Worm (Caenorhabditis elegans): ENCODE results near the gene cat-4.

The cat-4 gene

DNA sequence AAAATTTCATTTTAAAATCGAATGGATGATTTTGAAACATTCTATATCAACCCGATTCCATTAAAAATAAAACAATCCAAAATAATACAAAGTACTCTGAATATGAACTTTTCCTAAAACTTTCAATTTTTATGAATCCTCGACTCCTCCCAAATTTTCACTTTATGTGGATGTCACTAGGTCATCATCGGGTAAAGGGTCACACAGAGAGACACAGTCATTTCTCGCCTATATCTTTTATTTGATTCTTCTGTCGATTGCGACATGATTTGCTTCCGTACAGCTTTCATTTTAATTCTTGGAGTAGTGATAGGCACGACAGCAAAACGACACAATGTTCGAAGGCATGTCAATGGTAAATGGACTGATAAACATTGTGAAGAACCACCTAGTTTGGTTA, 36.2 kb upstream of the cat-4 start, which contains the start of gene F25D1.3:
Gene F25D1.3 (plus strand): TSS at position 225 of the 400 bp plus-strand sequence.
- TF ChIP-seq K12H6.12 (tag; optimal IDR thresholded peaks at IDR 0.05) (no peak), snpc-1.3 (tag; optimal IDR thresholded peaks at IDR 0.05; ENCODE audit: insufficient read depth) (no peak), T07F8.4 (tag; optimal IDR thresholded peaks at IDR 0.05) (no peak), F49E8.2 (tag; optimal IDR thresholded peaks at IDR 0.05; ENCODE audit: insufficient read depth) (no peak), athp-1 (tag; optimal IDR thresholded peaks at IDR 0.05) (no peak), ztf-22 (GFP tag; optimal IDR thresholded peaks at IDR 0.05) (no peak), let-607 (tag; optimal IDR thresholded peaks at IDR 0.05) (no peak), akir-1 (GFP tag; optimal IDR thresholded peaks at IDR 0.05) (no peak), tbx-9 (tag; optimal IDR thresholded peaks at IDR 0.05; ENCODE audit: borderline replicate concordance) (no peak), nhr-27 (tag; optimal IDR thresholded peaks at IDR 0.05) (no peak), nfya-2 (GFP tag; IDR thresholded peaks at IDR 0.05) (no peak), lsy-27 (tag; optimal IDR thresholded peaks at IDR 0.05; ENCODE audit: borderline replicate concordance, insufficient read depth) (no peak), mcd-1 (GFP tag; IDR thresholded peaks at IDR 0.05) (no peak), snpc-1.1 (tag; optimal IDR thresholded peaks at IDR 0.05; ENCODE audit: insufficient read depth) (no peak)

DNA sequence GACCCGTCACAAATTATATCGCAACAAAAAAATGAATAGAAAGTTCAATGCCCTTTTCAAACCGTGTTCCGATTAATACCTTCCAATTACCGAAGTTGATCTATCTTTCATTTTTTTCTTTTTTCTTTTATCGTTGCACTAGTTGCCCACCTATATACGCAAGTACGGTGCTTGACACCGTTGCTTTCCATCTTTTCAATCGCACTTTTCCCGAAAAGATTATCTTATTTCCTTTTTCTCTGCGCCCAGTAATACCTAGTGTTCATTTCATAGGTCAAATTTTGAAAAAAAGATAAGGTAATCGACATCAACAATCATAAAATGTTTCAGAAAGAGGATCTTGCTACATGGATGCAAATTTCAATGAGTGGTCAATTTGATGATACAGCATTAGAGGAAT, 35.1 kb upstream of the cat-4 start:
- TF ChIP-seq C17E4.6 (GFP tag; IDR thresholded peaks at IDR 0.05): no peak
- TF ChIP-seq dpff-1 (tag; optimal IDR thresholded peaks at IDR 0.05): no peak
- TF ChIP-seq madf-3 (GFP tag; IDR thresholded peaks at IDR 0.05): no peak
- no peak for TF ChIP-seq F57A8.1 (GFP tag; optimal IDR thresholded peaks at IDR 0.05)
- TF ChIP-seq B0019.2 (GFP tag; conservative IDR thresholded peaks at IDR 0.05): no peak
- no peak for TF ChIP-seq ztf-25 (GFP tag; IDR thresholded peaks at IDR 0.05)
- TF ChIP-seq nhr-179 (tag; optimal IDR thresholded peaks at IDR 0.05): no peak
- no peak for TF ChIP-seq ceh-100 (GFP tag; IDR thresholded peaks at IDR 0.05)
- TF ChIP-seq egl-18 (GFP tag; IDR thresholded peaks at IDR 0.05): no peak
- no peak for TF ChIP-seq madf-6 (GFP tag; IDR thresholded peaks at IDR 0.05)
- no peak for TF ChIP-seq ceh-40 (GFP tag; IDR thresholded peaks at IDR 0.05)
- TF ChIP-seq attf-3 (GFP tag; conservative IDR thresholded peaks at IDR 0.05): no peak
- TF ChIP-seq F22D6.2 (tag; optimal IDR thresholded peaks at IDR 0.05): no peak
- no peak for TF ChIP-seq let-607 (tag; optimal IDR thresholded peaks at IDR 0.05)
- no peak for TF ChIP-seq snpc-4 (GFP tag; optimal IDR thresholded peaks at IDR 0.05)
- TF ChIP-seq snpc-4 (tag; optimal IDR thresholded peaks at IDR 0.05): no peak
- TF ChIP-seq ztf-28 (GFP tag; IDR thresholded peaks at IDR 0.05): no peak
- no peak for TF ChIP-seq ZK185.1 (tag; optimal IDR thresholded peaks at IDR 0.05; ENCODE audit: poor library complexity, severe bottlenecking)
- TF ChIP-seq repo-1 (tag; optimal IDR thresholded peaks at IDR 0.05): no peak
- no peak for TF ChIP-seq aptf-2 (GFP tag; conservative IDR thresholded peaks at IDR 0.05)

DNA sequence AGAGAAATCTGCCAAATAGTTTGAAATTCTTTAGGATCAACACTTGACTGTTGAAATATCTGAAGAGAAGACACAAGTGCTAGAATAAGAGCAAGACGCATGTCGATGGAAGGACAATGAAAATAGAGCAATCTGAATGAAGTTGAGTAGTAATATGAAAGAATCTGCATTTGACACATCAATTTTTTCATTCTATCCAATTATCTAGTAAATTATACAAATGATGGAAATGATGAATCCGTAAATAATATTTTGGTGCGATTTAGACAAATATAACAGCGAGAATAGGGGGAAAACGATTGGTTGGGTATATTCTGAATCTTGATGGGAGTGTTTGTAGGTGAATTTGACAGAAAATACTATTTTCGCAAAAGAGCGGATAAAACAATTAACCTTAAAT, 32.0 kb upstream of the cat-4 start, which contains the start of gene txt-10:
Gene txt-10 (minus strand): TSS at position 101 of the 400 bp plus-strand sequence.
- TF ChIP-seq nhr-80 (tag; optimal IDR thresholded peaks at IDR 0.05) (no peak), ccch-3 (GFP tag; optimal IDR thresholded peaks at IDR 0.05) (no peak), hrde-1 (tag; optimal IDR thresholded peaks at IDR 0.05; ENCODE audit: borderline replicate concordance) (peak; percentile 7), egrh-3 (GFP tag; IDR thresholded peaks at IDR 0.05) (no peak), tbx-9 (tag; optimal IDR thresholded peaks at IDR 0.05; ENCODE audit: borderline replicate concordance) (no peak)

Data from whole organism, young adult.